Worm (Caenorhabditis elegans): ENCODE results near the gene F55C12.19.

The F55C12.19 gene

DNA sequence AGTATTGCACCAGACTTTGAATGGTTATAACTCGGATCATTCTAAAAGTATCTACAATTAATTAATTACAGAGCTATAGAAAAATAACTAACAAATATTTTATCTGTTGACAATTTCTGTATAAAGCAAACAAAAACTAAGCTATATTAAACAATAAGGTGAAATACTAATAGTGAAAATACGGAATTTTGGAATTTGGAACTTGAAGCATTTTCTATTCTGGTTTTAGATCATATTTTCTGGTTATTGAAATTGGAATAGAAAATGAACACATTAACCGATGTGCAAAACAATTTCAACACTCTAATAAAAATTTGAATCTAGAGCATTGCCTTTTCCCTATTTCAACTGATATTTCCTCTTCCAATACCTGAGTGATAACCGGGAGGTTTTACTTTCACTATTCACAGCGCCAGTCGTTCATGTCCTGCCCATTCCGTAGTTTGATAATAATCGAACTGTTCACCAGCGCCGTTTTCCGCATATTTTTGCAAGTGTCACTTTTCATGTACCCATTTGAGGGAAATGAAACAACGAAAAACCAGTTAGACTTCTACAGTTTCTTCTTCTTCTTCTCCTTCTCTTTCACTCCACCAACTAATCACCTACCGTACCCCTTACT lies 34.0 kb downstream of the F55C12.19 start:
- TF ChIP-seq ztf-7 (tag; optimal IDR thresholded peaks at IDR 0.05) = no peak
- peak; percentile 67 for TF ChIP-seq nhr-28 (tag; optimal IDR thresholded peaks at IDR 0.05)
- peak; percentile 97 for TF ChIP-seq aha-1 (tag)
- peak; percentile 30 for TF ChIP-seq pqm-1 (tag; optimal IDR thresholded peaks at IDR 0.05)
- peak; percentile 25 for TF ChIP-seq hlh-11 (tag; optimal IDR thresholded peaks at IDR 0.05)
- TF ChIP-seq lin-29 (GFP tag; IDR thresholded peaks at IDR 0.05) = no peak
- no peak for TF ChIP-seq daf-16 (GFP tag; optimal IDR thresholded peaks at IDR 0.05)
- peak; percentile 29 for TF ChIP-seq daf-16 (tag; optimal IDR thresholded peaks at IDR 0.05)

DNA sequence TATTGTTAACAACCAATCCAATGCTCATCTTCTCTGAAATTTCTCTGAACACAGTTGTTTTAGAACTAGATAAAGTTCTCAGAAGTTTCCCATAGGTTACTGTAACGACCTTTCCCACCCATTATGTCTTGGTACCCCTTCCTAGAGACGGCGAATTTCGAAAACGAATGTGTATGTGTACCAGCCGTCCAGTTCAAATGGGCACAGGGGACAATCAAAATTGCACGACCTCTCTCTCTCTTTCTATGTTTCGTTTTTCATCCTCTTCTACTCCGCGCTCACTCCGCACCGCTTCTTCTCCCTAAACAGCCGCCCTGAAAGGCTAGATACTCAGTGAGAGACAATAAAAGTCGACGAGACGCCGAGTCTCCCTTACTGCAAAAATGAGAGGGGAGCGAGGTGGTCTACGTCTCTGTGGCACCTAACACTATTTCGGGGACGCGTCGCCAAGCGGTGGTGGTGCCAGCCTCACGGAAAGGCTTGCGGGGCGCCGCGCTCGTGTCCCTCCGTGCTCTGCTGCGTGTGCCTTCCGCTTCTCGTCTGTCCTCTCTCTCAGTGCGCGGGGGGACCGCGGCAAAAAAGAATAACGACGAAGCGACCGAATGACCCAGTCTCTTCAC lies 35.6 kb downstream of the F55C12.19 start:
- TF ChIP-seq jun-1 (tag; optimal IDR thresholded peaks at IDR 0.05) (peak; percentile 4), nhr-102 (tag; optimal IDR thresholded peaks at IDR 0.05) (peak; percentile 43), sdz-12 (GFP tag; optimal IDR thresholded peaks at IDR 0.05) (no peak), lin-1 (GFP tag; IDR thresholded peaks at IDR 0.05) (peak; percentile 68; the same call in 1 of the 2 replicates), unc-130 (GFP tag; optimal IDR thresholded peaks at IDR 0.05) (no peak), nhr-28 (tag; optimal IDR thresholded peaks at IDR 0.05) (peak; percentile 36), T20F7.1 (GFP tag; optimal IDR thresholded peaks at IDR 0.05) (no peak), hmg-1.1 (GFP tag; IDR thresholded peaks at IDR 0.05) (peak; percentile 83), dpl-1 (GFP tag; optimal IDR thresholded peaks at IDR 0.05) (peak; percentile 16), mep-1 (tag; optimal IDR thresholded peaks at IDR 0.05) (peak; percentile 65), egl-27 (tag; optimal IDR thresholded peaks at IDR 0.05) (no peak), hlh-30 (tag; optimal IDR thresholded peaks at IDR 0.05; ENCODE audit: insufficient read depth) (peak; percentile 22), vab-7 (GFP tag; IDR thresholded peaks at IDR 0.05) (no peak), egl-43 (GFP tag; IDR thresholded peaks at IDR 0.05) (peak; percentile 89), arid-1 (GFP tag; conservative IDR thresholded peaks at IDR 0.05) (0 out of 2 replicates have a peak, but pooled peaks have one; percentile 43), rbr-2 (tag; optimal IDR thresholded peaks at IDR 0.05) (peak; percentile 74), snpc-1.2 (GFP tag; IDR thresholded peaks at IDR 0.05) (no peak), spr-1 (tag; optimal IDR thresholded peaks at IDR 0.05) (peak; percentile 58), D1046.2 (GFP tag; IDR thresholded peaks at IDR 0.05) (0 out of 2 replicates have a peak, but pooled peaks have one; percentile 46), lin-38 (GFP tag; IDR thresholded peaks at IDR 0.05) (peak; percentile 32), F44E2.7 (GFP tag; IDR thresholded peaks at IDR 0.05) (no peak), lsy-2 (tag; optimal IDR thresholded peaks at IDR 0.05) (peak in 1 of 2 experiments; percentile 15), madf-9 (GFP tag; conservative IDR thresholded peaks at IDR 0.05) (peak; percentile 98), unc-39 (tag; optimal IDR thresholded peaks at IDR 0.05) (no peak), pha-4 (GFP tag; IDR thresholded peaks at IDR 0.05) (peak; percentile 61), pha-4 (tag; optimal IDR thresholded peaks at IDR 0.05) (no peak), ceh-44 (GFP tag; IDR thresholded peaks at IDR 0.05) (no peak), Y5F2A.4 (GFP tag; optimal IDR thresholded peaks at IDR 0.05) (no peak), dve-1 (tag; optimal IDR thresholded peaks at IDR 0.05; ENCODE audit: insufficient read depth) (peak; percentile 56), zip-2 (tag; optimal IDR thresholded peaks at IDR 0.05) (no peak), ztf-7 (tag; optimal IDR thresholded peaks at IDR 0.05) (no peak), nhr-111 (GFP tag; optimal IDR thresholded peaks at IDR 0.05) (peak; percentile 45), mxl-3 (GFP tag; optimal IDR thresholded peaks at IDR 0.05) (peak; percentile 47), nhr-10 (tag; optimal IDR thresholded peaks at IDR 0.05) (no peak), ctbp-1 (GFP tag; IDR thresholded peaks at IDR 0.05) (peak; percentile 81), unc-62 (GFP tag; optimal IDR thresholded peaks at IDR 0.05 in 1 of 2) (peak in 1 of 2 experiments; percentile 93), unc-62 (tag; optimal IDR thresholded peaks at IDR 0.05) (no peak), set-16 (GFP tag; IDR thresholded peaks at IDR 0.05) (peak; percentile 99), daf-16 (GFP tag; optimal IDR thresholded peaks at IDR 0.05) (no peak), daf-16 (tag; optimal IDR thresholded peaks at IDR 0.05) (peak; percentile 36), nhr-48 (tag; optimal IDR thresholded peaks at IDR 0.05) (peak; percentile 71), T26A8.4 (GFP tag; IDR thresholded peaks at IDR 0.05) (peak; percentile 56; the same call in 1 of the 2 replicates), ceh-32 (tag; optimal IDR thresholded peaks at IDR 0.05; ENCODE audit: poor library complexity) (peak; percentile 27), mdl-1 (tag; optimal IDR thresholded peaks at IDR 0.05) (peak; percentile 60 to 61)

All from whole organism, L4 larva.